Fruit fly (Drosophila melanogaster) whole organism, embryonic: Measurements from ENCODE around the gene Or85a.

ENCODE experiments used
- Ada2b ChIP-seq: fragments of 200-800 bp; sonication (Bioruptor generic); IDR thresholded peaks from 2 replicates; pipeline ENCODE4 v1.3.6; 2022; ENCODE audit warnings: missing biosample characterization, missing genetic modification characterization
- Adf1 ChIP-seq: fragments of 200-800 bp; sonication (Bioruptor generic); IDR thresholded peaks from 2 replicates; pipeline ENCODE4 v1.3.6; 2022; ENCODE audit warnings: missing biosample characterization, missing genetic modification characterization
- Aef1 ChIP-seq: fragments of 200-800 bp; sonication (Bioruptor generic); IDR thresholded peaks from 3 replicates; pipeline ENCODE4 v1.3.6; 2022; ENCODE audit warnings: missing biosample characterization, missing genetic modification characterization
- Bgb ChIP-seq: fragments of 200-800 bp; sonication (Bioruptor generic); IDR thresholded peaks from 2 replicates; pipeline ENCODE4 v1.3.6; 2022; ENCODE audit warnings: missing biosample characterization, missing genetic modification characterization; ENCODE audit not compliant: partially characterized antibody
- CG13894 ChIP-seq: fragments of 200-800 bp; sonication (Bioruptor generic); optimal IDR thresholded peaks from 3 replicates; lab custom pipeline; 2018; ENCODE audit warnings: missing biosample characterization, mild to moderate bottlenecking, missing genetic modification characterization, moderate library complexity
- CG14014 ChIP-seq: fragments of 200-800 bp; sonication (Bioruptor generic); IDR thresholded peaks from 2 replicates; pipeline ENCODE4 v1.3.6; 2022; ENCODE audit warnings: missing biosample characterization, missing genetic modification characterization
- CG14710 ChIP-seq: fragments of 200-800 bp; sonication (Bioruptor generic); optimal IDR thresholded peaks from 3 replicates; lab custom pipeline; 2019; ENCODE audit warnings: missing biosample characterization, mild to moderate bottlenecking, missing genetic modification characterization, moderate library complexity
- CG14965 ChIP-seq: fragments of 200-800 bp; sonication (Bioruptor generic); optimal IDR thresholded peaks from 2 replicates; lab custom pipeline; 2016; ENCODE audit warnings: missing biosample characterization, missing genetic modification characterization, borderline replicate concordance
- CG1603 ChIP-seq: fragments of 200-800 bp; sonication (Bioruptor generic); optimal IDR thresholded peaks from 2 replicates; lab custom pipeline; 2019; ENCODE audit warnings: missing biosample characterization, mild to moderate bottlenecking, missing genetic modification characterization, moderate library complexity
- CG16813 ChIP-seq: fragments of 200-800 bp; sonication (Bioruptor generic); IDR thresholded peaks from 3 replicates; pipeline ENCODE4 v1.3.6; 2022; ENCODE audit warnings: missing biosample characterization, missing genetic modification characterization; ENCODE audit not compliant: partially characterized antibody
- CG17385 ChIP-seq: fragments of 200-800 bp; sonication (Bioruptor generic); optimal IDR thresholded peaks from 3 replicates; lab custom pipeline; 2018; ENCODE audit warnings: missing biosample characterization, mild to moderate bottlenecking, missing genetic modification characterization
- CG17612 ChIP-seq: fragments of 200-800 bp; sonication (Bioruptor generic); IDR thresholded peaks from 2 replicates; pipeline ENCODE4 v1.3.6; 2022; ENCODE audit warnings: missing biosample characterization, missing genetic modification characterization
- CG17802 ChIP-seq: fragments of 200-800 bp; sonication (Bioruptor generic); optimal IDR thresholded peaks from 2 replicates; lab custom pipeline; 2018; ENCODE audit warnings: missing biosample characterization, mild to moderate bottlenecking, missing genetic modification characterization, moderate library complexity
- CG42726 ChIP-seq: fragments of 200-800 bp; sonication (Bioruptor generic); IDR thresholded peaks from 2 replicates; pipeline ENCODE4 v1.3.6; 2022; ENCODE audit warnings: missing biosample characterization, missing genetic modification characterization; ENCODE audit not compliant: partially characterized antibody
- CG4617 ChIP-seq: fragments of 200-800 bp; sonication (Bioruptor generic); optimal IDR thresholded peaks from 3 replicates; lab custom pipeline; 2016; ENCODE audit warnings: missing biosample characterization, missing genetic modification characterization, borderline replicate concordance
- CG6272 ChIP-seq: fragments of 200-800 bp; sonication (Bioruptor generic); IDR thresholded peaks from 2 replicates; pipeline ENCODE4 v1.3.6; 2022; ENCODE audit warnings: missing biosample characterization, missing genetic modification characterization
- CG6854 ChIP-seq: fragments of 200-800 bp; sonication (Bioruptor generic); optimal IDR thresholded peaks from 3 replicates; lab custom pipeline; 2017; ENCODE audit warnings: missing biosample characterization, mild to moderate bottlenecking, missing genetic modification characterization
- CG8281 ChIP-seq: fragments of 200-800 bp; sonication (Bioruptor generic); optimal IDR thresholded peaks from 2 replicates; lab custom pipeline; 2018; ENCODE audit warnings: missing biosample characterization, mild to moderate bottlenecking, missing genetic modification characterization, moderate library complexity
- CG9797 ChIP-seq: fragments of 200-800 bp; sonication (Bioruptor generic); optimal IDR thresholded peaks from 3 replicates; lab custom pipeline; 2018; ENCODE audit warnings: missing biosample characterization, mild to moderate bottlenecking, missing genetic modification characterization
- D ChIP-seq, 2 experiments: fragments of 200-800 bp in 1 of 2; fragments of >200 bp in 1 of 2; sonication (Bioruptor generic) in 1 of 2; optimal IDR thresholded peaks; 2 replicates in 1 of 2; 3 replicates in 1 of 2; lab custom pipeline; 2017; ENCODE audit warnings: mild to moderate bottlenecking in 1 of 2, missing biosample characterization in 1 of 2, missing genetic modification characterization in 1 of 2, missing genetic modification reagents in 1 of 2
- Dref ChIP-seq: fragments of 200-800 bp; sonication (Bioruptor generic); IDR thresholded peaks from 2 replicates; pipeline ENCODE4 v1.3.6; 2022; ENCODE audit warnings: missing biosample characterization, missing genetic modification characterization
- E2f2 ChIP-seq: fragments of 200-800 bp; sonication (Bioruptor generic); IDR thresholded peaks from 2 replicates; pipeline ENCODE4 v1.3.6; 2022; ENCODE audit warnings: missing biosample characterization, missing genetic modification characterization
- Fer1 ChIP-seq: fragments of 200-800 bp; sonication (Bioruptor generic); optimal IDR thresholded peaks from 2 replicates; lab custom pipeline; 2017; ENCODE audit warnings: missing biosample characterization, mild to moderate bottlenecking, missing genetic modification characterization
- Fer3 ChIP-seq: fragments of 200-800 bp; sonication (Bioruptor generic); optimal IDR thresholded peaks from 2 replicates; lab custom pipeline; 2018; ENCODE audit warnings: missing biosample characterization, mild to moderate bottlenecking, missing genetic modification characterization, moderate library complexity
- Gsc ChIP-seq: fragments of 200-800 bp; sonication (Bioruptor generic); IDR thresholded peaks from 2 replicates; pipeline ENCODE4 v1.3.6; 2022; ENCODE audit warnings: missing biosample characterization, missing genetic modification characterization
- HHEX ChIP-seq: fragments of 200-800 bp; sonication (Bioruptor generic); optimal IDR thresholded peaks from 3 replicates; lab custom pipeline; 2017; ENCODE audit warnings: missing biosample characterization, mild to moderate bottlenecking, missing genetic modification characterization, missing genetic modification reagents
- HmgD ChIP-seq: fragments of 200-800 bp; sonication (Bioruptor generic); optimal IDR thresholded peaks from 3 replicates; lab custom pipeline; 2016; ENCODE audit warnings: missing biosample characterization, missing genetic modification characterization
- HmgZ ChIP-seq: fragments of 200-800 bp; sonication (Bioruptor generic); optimal IDR thresholded peaks from 2 replicates; lab custom pipeline; 2018; ENCODE audit warnings: missing biosample characterization, mild to moderate bottlenecking, missing genetic modification characterization
- Neu2 ChIP-seq: fragments of 200-800 bp; sonication (Bioruptor generic); optimal IDR thresholded peaks from 3 replicates; lab custom pipeline; 2016; ENCODE audit warnings: missing biosample characterization, missing genetic modification characterization, borderline replicate concordance
- al ChIP-seq: fragments of 200-800 bp; sonication (Bioruptor generic); IDR thresholded peaks from 2 replicates; pipeline ENCODE4 v1.3.6; 2022; ENCODE audit warnings: missing biosample characterization, missing genetic modification characterization
- ash1 ChIP-seq: fragments of 200-800 bp; sonication (Bioruptor generic); optimal IDR thresholded peaks from 2 replicates; lab custom pipeline; 2018; ENCODE audit warnings: missing biosample characterization, mild to moderate bottlenecking, missing genetic modification characterization
- ato ChIP-seq: fragments of 200-800 bp; sonication (Bioruptor generic); IDR thresholded peaks from 2 replicates; pipeline ENCODE4 v1.3.6; 2022; ENCODE audit warnings: missing biosample characterization, missing genetic modification characterization; ENCODE audit not compliant: partially characterized antibody
- bsh ChIP-seq, 2 experiments: fragments of 200-800 bp; sonication (Bioruptor generic); optimal IDR thresholded peaks; 2 replicates each; lab custom pipeline; 2017 to 2018; ENCODE audit warnings: mild to moderate bottlenecking in 2 of 2, missing biosample characterization in 2 of 2, missing genetic modification characterization in 2 of 2, moderate library complexity in 1 of 2
- cato ChIP-seq: fragments of 200-800 bp; sonication (Bioruptor generic); optimal IDR thresholded peaks from 2 replicates; lab custom pipeline; 2016; ENCODE audit warnings: missing biosample characterization, missing genetic modification characterization, borderline replicate concordance
- dm ChIP-seq: fragments of 200-800 bp; sonication (Bioruptor generic); optimal IDR thresholded peaks from 3 replicates; lab custom pipeline; 2016; ENCODE audit warnings: missing biosample characterization, missing genetic modification characterization
- emc ChIP-seq: fragments of 200-800 bp; sonication (Bioruptor generic); optimal IDR thresholded peaks from 2 replicates; lab custom pipeline; 2016; ENCODE audit warnings: missing biosample characterization, missing genetic modification characterization
- en ChIP-seq: fragments of 200-800 bp; sonication (Bioruptor generic); optimal IDR thresholded peaks from 2 replicates; lab custom pipeline; 2016; ENCODE audit warnings: missing biosample characterization, missing genetic modification characterization
- gfzf ChIP-seq: fragments of 200-800 bp; sonication (Bioruptor generic); optimal IDR thresholded peaks from 2 replicates; lab custom pipeline; 2016; ENCODE audit warnings: missing biosample characterization, mild to moderate bottlenecking, missing genetic modification characterization, moderate library complexity
- grn ChIP-seq: fragments of 200-800 bp; sonication (Bioruptor generic); optimal IDR thresholded peaks from 3 replicates; lab custom pipeline; 2017; ENCODE audit warnings: missing biosample characterization, missing genetic modification characterization
- gro ChIP-seq: fragments of 200-800 bp; sonication (Bioruptor generic); optimal IDR thresholded peaks from 2 replicates; lab custom pipeline; 2016; ENCODE audit warnings: missing biosample characterization, missing genetic modification characterization
- gt ChIP-seq: fragments of 200-800 bp; sonication (Bioruptor generic); IDR thresholded peaks from 2 replicates; pipeline ENCODE4 v1.3.6; 2022; ENCODE audit warnings: missing biosample characterization, missing genetic modification characterization
- jumu ChIP-seq: fragments of 200-800 bp; sonication (Bioruptor generic); optimal IDR thresholded peaks from 3 replicates; lab custom pipeline; 2016; ENCODE audit warnings: missing biosample characterization, missing genetic modification characterization
- lab ChIP-seq: fragments of 200-800 bp; sonication (Bioruptor generic); optimal IDR thresholded peaks from 3 replicates; lab custom pipeline; 2017; ENCODE audit warnings: missing biosample characterization, missing genetic modification characterization, mild to moderate bottlenecking, moderate library complexity, missing genetic modification reagents
- pita ChIP-seq: fragments of 200-800 bp; sonication (Bioruptor generic); optimal IDR thresholded peaks from 2 replicates; lab custom pipeline; 2017; ENCODE audit warnings: missing biosample characterization, mild to moderate bottlenecking, missing genetic modification characterization
- run ChIP-seq: fragments of 200-800 bp; sonication (Bioruptor generic); optimal IDR thresholded peaks from 3 replicates; lab custom pipeline; 2018; ENCODE audit warnings: missing biosample characterization, mild to moderate bottlenecking, missing genetic modification characterization
- sd ChIP-seq: fragments of 200-800 bp; sonication (Bioruptor generic); optimal IDR thresholded peaks from 3 replicates; lab custom pipeline; 2018; ENCODE audit warnings: missing biosample characterization, mild to moderate bottlenecking, missing genetic modification characterization, moderate library complexity
- slbo ChIP-seq: fragments of 200-800 bp; sonication (Bioruptor generic); IDR thresholded peaks from 2 replicates; pipeline ENCODE4 v1.3.6; 2022; ENCODE audit warnings: missing biosample characterization, missing genetic modification characterization
- ttk ChIP-seq: fragments of 200-800 bp; sonication (Bioruptor generic); IDR thresholded peaks from 2 replicates; pipeline ENCODE4 v2.1.2; 2022; ENCODE audit warnings: missing biosample characterization, missing genetic modification characterization
- unc-4 ChIP-seq: fragments of 200-800 bp; sonication (Bioruptor generic); IDR thresholded peaks from 2 replicates; pipeline ENCODE4 v1.3.6; 2022; ENCODE audit warnings: missing biosample characterization, missing genetic modification characterization; ENCODE audit not compliant: partially characterized antibody

The Or85a gene

dm6 chr3R:8343251-8343744 lies 21.8 kb downstream of the Or85a start, which contains the start of the genes PNKP and COX7AL (continued):
- peak; percentile 71 for TF ChIP-seq E2f2
- no peak for TF ChIP-seq run (tag; lab: Kevin White, UChicago)
- TF ChIP-seq CG4617 (GFP tag; lab: Kevin White, UChicago) = peak; percentile 24
- TF ChIP-seq al = no peak
- TF ChIP-seq HmgD (GFP tag; lab: Kevin White, UChicago) = no peak
- no peak for TF ChIP-seq D (optimal IDR thresholded peaks at IDR 0.05; lab: Kevin White, UChicago)
- no peak for TF ChIP-seq D (GFP tag; optimal IDR thresholded peaks at IDR 0.05; lab: Kevin White, UChicago)
- TF ChIP-seq Neu2 (GFP tag; lab: Kevin White, UChicago) = no peak
- no peak for TF ChIP-seq emc (GFP tag; lab: Kevin White, UChicago)
- no peak for TF ChIP-seq Fer3 (tag; lab: Kevin White, UChicago)
- TF ChIP-seq Ada2b (GFP tag; lab: Robert Waterston, UW) = no peak
- no peak for TF ChIP-seq Aef1 (GFP tag; lab: Robert Waterston, UW)
- TF ChIP-seq slbo (GFP tag; lab: Robert Waterston, UW) = no peak
- TF ChIP-seq jumu = no peak
- no peak for TF ChIP-seq CG6272 (GFP tag; lab: Robert Waterston, UW)
- no peak for TF ChIP-seq CG14965
- TF ChIP-seq HmgZ (tag; lab: Kevin White, UChicago) = peak; percentile 13
- no peak for TF ChIP-seq Bgb (GFP tag; lab: Robert Waterston, UW)

- TF ChIP-seq HHEX (GFP tag; lab: Kevin White, UChicago) (no peak), CG17612 (GFP tag; lab: Robert Waterston, UW) (no peak), CG17385 (peak; percentile 34), CG13894 (no peak), ato (no peak), CG14014 (GFP tag; lab: Robert Waterston, UW) (no peak), gfzf (GFP tag; lab: Kevin White, UChicago) (peak; percentile 65), unc-4 (GFP tag; lab: Robert Waterston, UW) (0 out of 2 replicates have a peak, but pooled peaks have one; percentile 27), CG1603 (tag; lab: Kevin White, UChicago) (peak; percentile 1), gt (no peak), dm (no peak), en (GFP tag; lab: Kevin White, UChicago) (no peak), CG14710 (tag; lab: Kevin White, UChicago) (no peak), Fer1 (GFP tag; lab: Kevin White, UChicago) (no peak), Adf1 (GFP tag; lab: Robert Waterston, UW) (no peak), CG42726 (GFP tag; lab: Robert Waterston, UW) (no peak), ttk (no peak), cato (GFP tag; lab: Kevin White, UChicago) (no peak), CG16813 (GFP tag; lab: Robert Waterston, UW) (0 out of 3 replicates have a peak, but pooled peaks have one; percentile 25), CG9797 (peak; percentile 7), ash1 (no peak), pita (GFP tag; lab: Kevin White, UChicago) (no peak), bsh (GFP tag; optimal IDR thresholded peaks at IDR 0.05; lab: Kevin White, UChicago) (no peak), Dref (GFP tag; lab: Robert Waterston, UW) (peak; percentile 14; the same call in 1 of the 2 replicates), CG8281 (tag; lab: Kevin White, UChicago) (no peak), CG17802 (no peak), grn (GFP tag; lab: Kevin White, UChicago) (no peak), Gsc (GFP tag; lab: Robert Waterston, UW) (no peak), CG6854 (no peak), sd (no peak), gro (GFP tag; lab: Kevin White, UChicago) (no peak), lab (no peak)
These were observed 22.6 kb downstream of the Or85a start, which contains the start of gene DppIII for dm6 chr3R:8344174-8344573. DppIII (plus strand) TSS chr3R:8344400.
